Fruit fly (Drosophila melanogaster): ENCODE data around the gene CG5860.

Gene CG5860

dm6 chr3R:17385329-17386019 lies 23.9 kb upstream of the CG5860 start (continued):
- TF ChIP-seq BEAF-32 (GFP tag; optimal IDR thresholded peaks at IDR 0.05) = peak; percentile 53
- peak; percentile 59 for TF ChIP-seq phol (tag; optimal IDR thresholded peaks at IDR 0.05)
- peak; percentile 74 for TF ChIP-seq YL-1 (GFP tag; optimal IDR thresholded peaks at IDR 0.05)
- TF ChIP-seq crol (GFP tag; IDR thresholded peaks at IDR 0.05) = no peak
- TF ChIP-seq fru (optimal IDR thresholded peaks at IDR 0.05) = no peak
- no peak for TF ChIP-seq salm (tag; optimal IDR thresholded peaks at IDR 0.05)
- peak; percentile 38 for TF ChIP-seq CG13775 (GFP tag; optimal IDR thresholded peaks at IDR 0.05)
- no peak for TF ChIP-seq sim (GFP tag; IDR thresholded peaks at IDR 0.05)
- TF ChIP-seq yki (optimal IDR thresholded peaks at IDR 0.05) = no peak
- no peak; the same call in 3 of the 4 replicates for TF ChIP-seq chinmo (GFP tag; IDR thresholded peaks at IDR 0.05; ENCODE audit: partially characterized antibody)
- peak; percentile 73 for TF ChIP-seq Chrac-16 (GFP tag; optimal IDR thresholded peaks at IDR 0.05)
- peak; percentile 62 for TF ChIP-seq ind (GFP tag; optimal IDR thresholded peaks at IDR 0.05)
- TF ChIP-seq CG4328 (GFP tag; optimal IDR thresholded peaks at IDR 0.05) = no peak
- no peak for TF ChIP-seq CG8478 (optimal IDR thresholded peaks at IDR 0.05)
- TF ChIP-seq eyg (GFP tag; optimal IDR thresholded peaks at IDR 0.05) = no peak
- peak; percentile 69 for TF ChIP-seq lilli (GFP tag; optimal IDR thresholded peaks at IDR 0.05)
- TF ChIP-seq pfk (GFP tag; optimal IDR thresholded peaks at IDR 0.05) = peak; percentile 43
- TF ChIP-seq CG4424 (GFP tag; optimal IDR thresholded peaks at IDR 0.05) = peak; percentile 22
- TF ChIP-seq hbn (GFP tag; IDR thresholded peaks at IDR 0.05; ENCODE audit: partially characterized antibody) = no peak
- TF ChIP-seq esg (GFP tag; conservative IDR thresholded peaks at IDR 0.05) = peak; percentile 48; the same call in 1 of the 2 replicates
- TF ChIP-seq sc (optimal IDR thresholded peaks at IDR 0.05) = no peak
- no peak for TF ChIP-seq sc (GFP tag; optimal IDR thresholded peaks at IDR 0.05)
- peak; percentile 44 for TF ChIP-seq ewg (GFP tag; optimal IDR thresholded peaks at IDR 0.05)
- peak; percentile 90 for TF ChIP-seq B-H2 (GFP tag; optimal IDR thresholded peaks at IDR 0.05)
- no peak for TF ChIP-seq H2.0 (GFP tag; IDR thresholded peaks at IDR 0.05)
- TF ChIP-seq CG9727 (GFP tag; optimal IDR thresholded peaks at IDR 0.05) = peak; percentile 46
- peak; percentile 58; the same call in 1 of the 2 replicates for TF ChIP-seq Ptx1 (GFP tag; IDR thresholded peaks at IDR 0.05)
- no peak for TF ChIP-seq oc (tag; optimal IDR thresholded peaks at IDR 0.05)
- TF ChIP-seq HLHmδ (GFP tag; optimal IDR thresholded peaks at IDR 0.05) = peak; percentile 31
- no peak for TF ChIP-seq mld (GFP tag; IDR thresholded peaks at IDR 0.05; ENCODE audit: partially characterized antibody)
- TF ChIP-seq Atf6 (GFP tag; IDR thresholded peaks at IDR 0.05) = peak; percentile 80
- peak; percentile 42; the same call in 1 of the 2 replicates for TF ChIP-seq Adf1 (GFP tag; IDR thresholded peaks at IDR 0.05)
- no peak for TF ChIP-seq h (optimal IDR thresholded peaks at IDR 0.05)
- TF ChIP-seq tup (GFP tag; optimal IDR thresholded peaks at IDR 0.05) = peak; percentile 63
- peak; percentile 72 for TF ChIP-seq Ada2b (GFP tag; IDR thresholded peaks at IDR 0.05)
- TF ChIP-seq CG12236 (GFP tag; optimal IDR thresholded peaks at IDR 0.05) = no peak
- TF ChIP-seq rib (GFP tag; IDR thresholded peaks at IDR 0.05) = 0 out of 2 replicates have a peak, but pooled peaks have one; percentile 49
- peak; percentile 74 for TF ChIP-seq row (GFP tag; IDR thresholded peaks at IDR 0.05)
- TF ChIP-seq Oaz (GFP tag; IDR thresholded peaks at IDR 0.05) = peak; percentile 65
- TF ChIP-seq CG1233 (GFP tag; optimal IDR thresholded peaks at IDR 0.05) = peak; percentile 9
- no peak for TF ChIP-seq ato (GFP tag; IDR thresholded peaks at IDR 0.05; ENCODE audit: partially characterized antibody)
- peak; percentile 33 for TF ChIP-seq CG8924 (tag; optimal IDR thresholded peaks at IDR 0.05)
- peak; percentile 59 for TF ChIP-seq Bdp1 (GFP tag; optimal IDR thresholded peaks at IDR 0.05)
- peak; percentile 31 for TF ChIP-seq NC2β (GFP tag; optimal IDR thresholded peaks at IDR 0.05)
- 0 out of 2 replicates have a peak, but pooled peaks have one; percentile 7 for TF ChIP-seq CG10321 (GFP tag; IDR thresholded peaks at IDR 0.05)
- TF ChIP-seq tna (GFP tag; IDR thresholded peaks at IDR 0.05; ENCODE audit: partially characterized antibody) = no peak; the same call in 1 of the 2 replicates
- no peak for TF ChIP-seq kni (GFP tag; optimal IDR thresholded peaks at IDR 0.05)
- peak; percentile 56 for TF ChIP-seq amos (GFP tag; IDR thresholded peaks at IDR 0.05; ENCODE audit: partially characterized antibody)
- no peak for TF ChIP-seq CG10147 (GFP tag; optimal IDR thresholded peaks at IDR 0.05)
- TF ChIP-seq hb (GFP tag; IDR thresholded peaks at IDR 0.05; ENCODE audit: partially characterized antibody) = no peak
- no peak for TF ChIP-seq Dfd (GFP tag; optimal IDR thresholded peaks at IDR 0.05)

All from whole organism, embryonic.